Worm (Caenorhabditis elegans) whole organism, L3 larva: ENCODE measurements around the gene gei-8.

ENCODE experiments used
- R02D3.7 ChIP-seq: fragments of 150-350 bp; optimal IDR thresholded peaks from 2 replicates; lab custom pipeline; 2014; ENCODE audit warnings: missing biosample characterization, missing genetic modification characterization
- ZK546.5 ChIP-seq: sonication (generic microtip); optimal IDR thresholded peaks from 2 replicates; lab custom pipeline; 2017; ENCODE audit warnings: missing biosample characterization, missing genetic modification characterization
- aly-2 ChIP-seq: fragments of 150-350 bp; optimal IDR thresholded peaks from 2 replicates; lab custom pipeline; 2014; ENCODE audit warnings: missing biosample characterization, missing genetic modification characterization
- ama-1 ChIP-seq: fragments of 150-350 bp; optimal IDR thresholded peaks from 2 replicates; lab custom pipeline; 2018
- ceh-16 ChIP-seq: sonication (generic microtip); optimal IDR thresholded peaks from 2 replicates; lab custom pipeline; 2017; ENCODE audit warnings: missing biosample characterization, missing genetic modification characterization
- ceh-28 ChIP-seq: fragments of 150-350 bp; optimal IDR thresholded peaks from 2 replicates; lab custom pipeline; 2014; ENCODE audit warnings: missing biosample characterization, missing genetic modification reagents, missing genetic modification characterization
- ceh-9 ChIP-seq: sonication (generic microtip); optimal IDR thresholded peaks from 2 replicates; lab custom pipeline; 2018; ENCODE audit warnings: missing biosample characterization, missing genetic modification characterization
- daf-12 ChIP-seq: fragments of 150-350 bp; optimal IDR thresholded peaks from 2 replicates; lab custom pipeline; 2014; ENCODE audit warnings: missing biosample characterization, missing genetic modification reagents, missing genetic modification characterization
- egl-27 ChIP-seq: sonication (generic microtip); optimal IDR thresholded peaks from 4 replicates; lab custom pipeline; 2017; ENCODE audit warnings: missing biosample characterization, missing genetic modification reagents, missing genetic modification characterization
- egl-5 ChIP-seq: fragments of 150-350 bp; optimal IDR thresholded peaks from 2 replicates; lab custom pipeline; 2017; ENCODE audit warnings: missing biosample characterization, missing genetic modification reagents, missing genetic modification characterization, inconsistent platforms
- elt-1 ChIP-seq: fragments of 150-350 bp; optimal IDR thresholded peaks from 2 replicates; lab custom pipeline; 2014; ENCODE audit warnings: missing biosample characterization, missing genetic modification characterization
- elt-2 ChIP-seq: sonication (generic microtip); optimal IDR thresholded peaks from 2 replicates; lab custom pipeline; 2016; ENCODE audit warnings: missing genetic modification reagents, mild to moderate bottlenecking, missing genetic modification characterization, missing compliant biosample characterization
- elt-3 ChIP-seq, 3 experiments: fragments of 150-350 bp in 1 of 3; sonication (generic microtip) in 2 of 3; optimal IDR thresholded peaks; 2 replicates in 2 of 3; 4 replicates in 1 of 3; lab custom pipeline; 2014 to 2017; ENCODE audit warnings: missing biosample characterization in 3 of 3, missing genetic modification characterization in 3 of 3
- eor-1 ChIP-seq, 2 experiments: fragments of 150-350 bp; optimal IDR thresholded peaks; 2 replicates each; lab custom pipeline; 2014 to 2018; ENCODE audit warnings: missing biosample characterization in 2 of 2, missing genetic modification characterization in 2 of 2
- fkh-10 ChIP-seq: sonication (generic microtip); optimal IDR thresholded peaks from 2 replicates; lab custom pipeline; 2017; ENCODE audit warnings: missing biosample characterization, missing genetic modification reagents, missing genetic modification characterization
- fkh-2 ChIP-seq: fragments of 150-350 bp; optimal IDR thresholded peaks from 2 replicates; lab custom pipeline; 2014; ENCODE audit warnings: missing biosample characterization, missing genetic modification reagents, missing genetic modification characterization
- hmg-11 ChIP-seq: sonication (generic microtip); optimal IDR thresholded peaks from 2 replicates; lab custom pipeline; 2016; ENCODE audit warnings: missing genetic modification characterization, missing compliant biosample characterization
- lin-15B ChIP-seq: fragments of 150-350 bp; optimal IDR thresholded peaks from 2 replicates; lab custom pipeline; 2014; ENCODE audit warnings: missing biosample characterization, missing genetic modification characterization
- lin-39 ChIP-seq: fragments of 150-350 bp; optimal IDR thresholded peaks from 2 replicates; lab custom pipeline; 2018; ENCODE audit warnings: missing biosample characterization, missing genetic modification reagents, missing genetic modification characterization
- lsy-12 ChIP-seq: sonication (generic microtip); optimal IDR thresholded peaks from 2 replicates; lab custom pipeline; 2016; ENCODE audit warnings: mild to moderate bottlenecking, missing genetic modification characterization, missing compliant biosample characterization
- mdl-1 ChIP-seq: fragments of 150-350 bp; optimal IDR thresholded peaks from 2 replicates; lab custom pipeline; 2014; ENCODE audit warnings: missing biosample characterization, missing genetic modification characterization
- mml-1 ChIP-seq: fragments of 150-350 bp; sonication (generic microtip); optimal IDR thresholded peaks from 3 replicates; lab custom pipeline; 2014; ENCODE audit warnings: missing biosample characterization, missing genetic modification characterization
- nfya-1 ChIP-seq: sonication (generic microtip); optimal IDR thresholded peaks from 2 replicates; lab custom pipeline; 2017; ENCODE audit warnings: missing genetic modification characterization, mild to moderate bottlenecking, missing compliant biosample characterization, antibody characterized with exemption, moderate library complexity; ENCODE audit not compliant: insufficient read depth
- nhr-11 ChIP-seq: fragments of 150-350 bp; optimal IDR thresholded peaks from 2 replicates; lab custom pipeline; 2014; ENCODE audit warnings: missing biosample characterization, missing genetic modification characterization
- nhr-12 ChIP-seq: fragments of 150-350 bp; optimal IDR thresholded peaks from 2 replicates; lab custom pipeline; 2014; ENCODE audit warnings: missing biosample characterization, missing genetic modification characterization
- nhr-23 ChIP-seq: fragments of 150-350 bp; optimal IDR thresholded peaks from 2 replicates; lab custom pipeline; 2014; ENCODE audit warnings: missing biosample characterization, missing genetic modification reagents, missing genetic modification characterization
- nhr-237 ChIP-seq: fragments of 150-350 bp; optimal IDR thresholded peaks from 2 replicates; lab custom pipeline; 2014; ENCODE audit warnings: missing biosample characterization, missing genetic modification characterization
- nhr-25 ChIP-seq: sonication (generic microtip); optimal IDR thresholded peaks from 2 replicates; lab custom pipeline; 2017; ENCODE audit warnings: missing biosample characterization, missing genetic modification characterization
- nhr-28 ChIP-seq: fragments of 150-350 bp; optimal IDR thresholded peaks from 2 replicates; lab custom pipeline; 2014; ENCODE audit warnings: missing biosample characterization, missing genetic modification characterization
- nhr-43 ChIP-seq: sonication (generic microtip); optimal IDR thresholded peaks from 2 replicates; lab custom pipeline; 2016; ENCODE audit warnings: mild to moderate bottlenecking, missing genetic modification characterization, missing compliant biosample characterization; ENCODE audit not compliant: poor library complexity, severe bottlenecking
- nhr-67 ChIP-seq: fragments of 150-350 bp; optimal IDR thresholded peaks from 2 replicates; lab custom pipeline; 2014; ENCODE audit warnings: missing biosample characterization, missing genetic modification characterization
- nhr-76 ChIP-seq: fragments of 150-350 bp; sonication (generic microtip); optimal IDR thresholded peaks from 5 replicates; lab custom pipeline; 2014; ENCODE audit warnings: missing biosample characterization, missing genetic modification characterization
- nhr-77 ChIP-seq: fragments of 150-350 bp; optimal IDR thresholded peaks from 2 replicates; lab custom pipeline; 2014; ENCODE audit warnings: missing biosample characterization, missing genetic modification characterization
- pha-4 ChIP-seq: fragments of 150-350 bp; optimal IDR thresholded peaks from 2 replicates; lab custom pipeline; 2014; ENCODE audit warnings: missing biosample characterization, missing genetic modification reagents, missing genetic modification characterization
- pqm-1 ChIP-seq: fragments of 150-350 bp; optimal IDR thresholded peaks from 2 replicates; lab custom pipeline; 2017; ENCODE audit warnings: missing biosample characterization, missing genetic modification characterization, inconsistent platforms
- sea-2 ChIP-seq: fragments of 150-350 bp; sonication (generic microtip); optimal IDR thresholded peaks from 4 replicates; lab custom pipeline; 2014; ENCODE audit warnings: missing biosample characterization, missing genetic modification reagents, missing genetic modification characterization
- skn-1 ChIP-seq: fragments of 150-350 bp; optimal IDR thresholded peaks from 2 replicates; lab custom pipeline; 2014; ENCODE audit warnings: missing biosample characterization, missing genetic modification characterization
- snpc-4 ChIP-seq: fragments of 150-350 bp; optimal IDR thresholded peaks from 2 replicates; lab custom pipeline; 2014; ENCODE audit warnings: missing biosample characterization, missing genetic modification characterization
- unc-39 ChIP-seq: sonication (generic microtip); optimal IDR thresholded peaks from 4 replicates; lab custom pipeline; 2017; ENCODE audit warnings: missing biosample characterization, missing genetic modification characterization
- unc-62 ChIP-seq: fragments of 150-350 bp; sonication (generic microtip); optimal IDR thresholded peaks from 4 replicates; lab custom pipeline; 2014; ENCODE audit warnings: missing biosample characterization, missing genetic modification reagents, missing genetic modification characterization
- zag-1 ChIP-seq: fragments of 150-350 bp; optimal IDR thresholded peaks from 2 replicates; lab custom pipeline; 2014; ENCODE audit warnings: missing biosample characterization, missing genetic modification characterization
- ztf-11 ChIP-seq: fragments of 150-350 bp; optimal IDR thresholded peaks from 2 replicates; lab custom pipeline; 2014; ENCODE audit warnings: missing biosample characterization, missing genetic modification characterization
- ztf-4 ChIP-seq: fragments of 150-350 bp; optimal IDR thresholded peaks from 2 replicates; lab custom pipeline; 2014; ENCODE audit warnings: missing biosample characterization, missing genetic modification characterization

gei-8 gene

DNA sequence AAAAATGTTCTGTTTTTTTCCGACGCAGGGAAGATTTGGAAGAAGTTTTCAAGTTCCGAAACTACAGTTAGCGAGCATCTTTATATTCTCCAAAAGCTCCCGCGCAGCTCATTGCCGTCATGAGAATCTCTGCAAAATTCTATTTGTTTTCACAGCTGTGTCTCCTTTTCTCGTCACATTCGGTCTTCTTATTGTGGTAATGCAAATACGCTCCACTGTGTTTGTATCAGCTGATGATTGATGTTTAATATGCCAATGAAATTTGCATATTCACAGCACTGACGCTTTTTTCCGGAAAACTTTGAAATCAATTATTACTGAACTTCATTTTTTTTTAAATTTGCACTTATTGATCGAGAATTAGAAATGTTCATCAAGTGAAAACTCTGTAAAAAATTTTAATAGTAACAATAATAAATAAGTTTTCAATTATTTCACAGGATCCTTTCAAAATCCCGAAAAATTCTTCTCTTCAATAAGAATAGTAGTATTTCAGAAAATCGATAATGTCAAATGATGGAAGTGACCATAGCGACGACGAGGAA is 27.9 kb downstream of the gei-8 start, which contains the start of gene K06H7.2:
Gene K06H7.2, plus strand, starts transcription at position 495 of the 545 bp plus-strand sequence.
- TF ChIP-seq nhr-43 (tag; lab: Kevin White, UChicago) = no peak
- TF ChIP-seq ZK546.5 (tag; lab: Kevin White, UChicago) = no peak
- peak; percentile 69 for TF ChIP-seq nfya-1 (tag; lab: Kevin White, UChicago)
- peak; percentile 23 for TF ChIP-seq nhr-25 (tag; lab: Kevin White, UChicago)
- no peak for TF ChIP-seq fkh-10 (GFP tag; lab: Kevin White, UChicago)
- TF ChIP-seq nhr-23 (tag; lab: Kevin White, UChicago) = peak; percentile 37
- TF ChIP-seq aly-2 (tag; lab: Kevin White, UChicago) = no peak
- TF ChIP-seq egl-5 (tag; lab: Kevin White, UChicago) = peak; percentile 87
- no peak for TF ChIP-seq zag-1
- no peak for TF ChIP-seq nhr-28
- TF ChIP-seq mdl-1 (tag; lab: Kevin White, UChicago) = no peak
- TF ChIP-seq nhr-237 (tag; lab: Kevin White, UChicago) = no peak
- peak; percentile 87 for TF ChIP-seq lin-15B (tag; lab: Kevin White, UChicago)
- no peak for TF ChIP-seq unc-39 (tag; lab: Kevin White, UChicago)
- no peak for TF ChIP-seq fkh-2 (tag; lab: Kevin White, UChicago)
- TF ChIP-seq hmg-11 (tag; lab: Kevin White, UChicago) = peak; percentile 20
- no peak for TF ChIP-seq nhr-77 (tag; lab: Kevin White, UChicago)
- no peak for TF ChIP-seq eor-1 (tag; optimal IDR thresholded peaks at IDR 0.05; lab: Kevin White, UChicago)
- TF ChIP-seq ztf-11 = no peak
- no peak for TF ChIP-seq ceh-28 (tag; lab: Kevin White, UChicago)
- TF ChIP-seq unc-62 = no peak
- peak; percentile 83 for TF ChIP-seq pha-4 (tag; lab: Kevin White, UChicago)
- TF ChIP-seq pqm-1 (tag; lab: Kevin White, UChicago) = no peak
- TF ChIP-seq daf-12 = no peak
- peak; percentile 68 for TF ChIP-seq snpc-4 (tag; lab: Kevin White, UChicago)
- TF ChIP-seq ceh-16 = no peak
- no peak for TF ChIP-seq sea-2
- TF ChIP-seq skn-1 (tag; lab: Kevin White, UChicago) = peak; percentile 44
- TF ChIP-seq nhr-67 (tag; lab: Kevin White, UChicago) = no peak
- no peak for TF ChIP-seq nhr-76
- TF ChIP-seq lin-39 (tag; lab: Kevin White, UChicago) = peak; percentile 71
- no peak for TF ChIP-seq ama-1 (lab: Kevin White, UChicago)
- TF ChIP-seq ztf-4 (tag; lab: Kevin White, UChicago) = no peak
- TF ChIP-seq R02D3.7 (tag; lab: Kevin White, UChicago) = no peak
- no peak for TF ChIP-seq lsy-12
- peak; percentile 25 for TF ChIP-seq elt-2 (tag; lab: Kevin White, UChicago)
- TF ChIP-seq, all 47 proteins: peak for 11

DNA sequence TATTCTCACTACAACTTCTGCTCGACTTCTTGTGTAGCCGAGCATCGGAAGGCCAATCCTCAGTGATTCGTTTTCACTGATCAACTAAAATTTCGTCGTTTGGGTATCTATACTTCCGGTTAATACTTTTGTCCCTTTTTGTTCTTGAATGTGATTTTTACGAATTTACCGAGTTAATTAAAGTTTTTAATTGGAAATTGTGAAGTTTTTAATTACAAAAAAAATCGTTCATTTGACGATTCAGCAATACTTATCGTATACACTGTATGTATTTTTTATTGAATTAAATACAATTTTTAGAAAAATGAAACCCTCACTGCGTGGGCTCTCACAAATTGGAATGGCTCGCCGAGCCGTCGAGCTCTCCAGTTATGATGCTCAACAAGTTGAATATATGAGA is 29.6 kb downstream of the gei-8 start, which contains the start of gene idi-1:
Gene idi-1, plus strand, starts transcription at position 301 of the 400 bp plus-strand sequence.
- TF ChIP-seq pha-4 (tag; lab: Kevin White, UChicago) = no peak
- TF ChIP-seq unc-62 = no peak
- TF ChIP-seq nfya-1 (tag; lab: Kevin White, UChicago) = no peak
- TF ChIP-seq egl-27 = no peak
- TF ChIP-seq nhr-23 (tag; lab: Kevin White, UChicago) = no peak
- TF ChIP-seq ama-1 (lab: Kevin White, UChicago) = no peak

DNA sequence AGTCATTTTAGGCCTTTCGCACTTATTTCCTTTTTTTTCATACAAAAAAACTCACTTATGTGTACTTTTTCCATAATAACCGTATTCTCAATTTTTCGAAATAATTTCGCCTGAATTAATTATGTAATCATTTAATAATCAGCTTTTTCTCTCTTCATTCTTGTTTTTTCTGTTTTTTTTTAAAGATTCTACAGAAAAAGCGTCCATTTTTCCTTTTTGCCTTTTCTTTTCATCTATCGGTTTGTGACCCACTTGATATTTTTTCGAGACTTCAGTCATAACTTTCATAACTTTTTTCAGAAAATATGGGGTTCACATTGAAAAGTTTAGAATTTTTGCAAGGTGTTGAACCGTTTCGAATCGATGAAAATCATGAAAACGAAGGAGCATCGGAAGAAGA is 32.8 kb downstream of the gei-8 start, which contains the start of gene vms-1:
Gene vms-1, plus strand, starts transcription at position 301 of the 400 bp plus-strand sequence.
- TF ChIP-seq elt-3 (tag; optimal IDR thresholded peaks at IDR 0.05; lab: Kevin White, UChicago) = no peak
- no peak for TF ChIP-seq daf-12
- TF ChIP-seq nfya-1 (tag; lab: Kevin White, UChicago) = no peak
- no peak for TF ChIP-seq ceh-9 (tag; lab: Kevin White, UChicago)
- no peak for TF ChIP-seq ceh-16
- TF ChIP-seq nhr-28 = no peak
- TF ChIP-seq lin-15B (tag; lab: Kevin White, UChicago) = no peak
- no peak for TF ChIP-seq nhr-12
- no peak for TF ChIP-seq nhr-11
- TF ChIP-seq ama-1 (lab: Kevin White, UChicago) = no peak
- TF ChIP-seq egl-27 = no peak
- no peak for TF ChIP-seq ZK546.5 (tag; lab: Kevin White, UChicago)
- TF ChIP-seq skn-1 (tag; lab: Kevin White, UChicago) = no peak
- TF ChIP-seq pqm-1 (tag; lab: Kevin White, UChicago) = no peak
- TF ChIP-seq nhr-237 (tag; lab: Kevin White, UChicago) = no peak
- TF ChIP-seq mml-1 (tag; lab: Kevin White, UChicago) = no peak
- TF ChIP-seq elt-1 (tag; lab: Kevin White, UChicago) = no peak
- TF ChIP-seq nhr-67 (tag; lab: Kevin White, UChicago) = no peak
- no peak for TF ChIP-seq mdl-1 (tag; lab: Kevin White, UChicago)
